Fruit fly (Drosophila melanogaster) whole organism, embryonic: ENCODE results near the gene CG31922.

Experiments
- ATbp ChIP-seq: fragments of 200-800 bp; sonication (Bioruptor generic); optimal IDR thresholded peaks from 2 replicates; lab custom pipeline; 2017; ENCODE audit warnings: missing biosample characterization, mild to moderate bottlenecking, missing genetic modification characterization, missing genetic modification reagents
- Abd-B ChIP-seq: fragments of 200-800 bp; sonication (Bioruptor generic); optimal IDR thresholded peaks from 2 replicates; lab custom pipeline; 2018; ENCODE audit warnings: missing biosample characterization, mild to moderate bottlenecking, missing genetic modification characterization, moderate library complexity
- Aef1 ChIP-seq: fragments of 200-800 bp; sonication (Bioruptor generic); IDR thresholded peaks from 3 replicates; pipeline ENCODE4 v1.3.6; 2022; ENCODE audit warnings: missing biosample characterization, missing genetic modification characterization
- CG11723 ChIP-seq: fragments of 200-800 bp; sonication (Bioruptor generic); optimal IDR thresholded peaks from 2 replicates; lab custom pipeline; 2017; ENCODE audit warnings: missing biosample characterization, mild to moderate bottlenecking, missing genetic modification characterization
- CG12104 ChIP-seq: fragments of 200-800 bp; sonication (Bioruptor generic); optimal IDR thresholded peaks from 3 replicates; lab custom pipeline; 2016; ENCODE audit warnings: missing biosample characterization, missing genetic modification characterization
- CG13424 ChIP-seq: fragments of 200-800 bp; sonication (Bioruptor generic); optimal IDR thresholded peaks from 2 replicates; lab custom pipeline; 2019; ENCODE audit warnings: missing biosample characterization, mild to moderate bottlenecking, missing genetic modification characterization, moderate library complexity
- CG13624 ChIP-seq: fragments of 200-800 bp; sonication (Bioruptor generic); optimal IDR thresholded peaks from 2 replicates; lab custom pipeline; 2016; ENCODE audit warnings: missing biosample characterization, missing genetic modification characterization
- CG14014 ChIP-seq: fragments of 200-800 bp; sonication (Bioruptor generic); IDR thresholded peaks from 2 replicates; pipeline ENCODE4 v1.3.6; 2022; ENCODE audit warnings: missing biosample characterization, missing genetic modification characterization
- CG14441 ChIP-seq: fragments of 200-800 bp; sonication (Bioruptor generic); IDR thresholded peaks from 2 replicates; pipeline ENCODE4 v1.3.6; 2022; ENCODE audit warnings: missing biosample characterization, missing genetic modification characterization
- CG14667 ChIP-seq: fragments of 200-800 bp; sonication (Bioruptor generic); IDR thresholded peaks from 2 replicates; pipeline ENCODE4 v1.3.6; 2022; ENCODE audit warnings: missing biosample characterization, missing genetic modification characterization
- CG14860 ChIP-seq: fragments of 200-800 bp; sonication (Bioruptor generic); IDR thresholded peaks from 3 replicates; pipeline ENCODE4 v1.3.6; 2022; ENCODE audit warnings: missing biosample characterization, missing genetic modification characterization; ENCODE audit not compliant: partially characterized antibody
- CG18619 ChIP-seq: fragments of 200-800 bp; sonication (Bioruptor generic); optimal IDR thresholded peaks from 3 replicates; lab custom pipeline; 2017; ENCODE audit warnings: missing biosample characterization, mild to moderate bottlenecking, missing genetic modification characterization
- CG3281 ChIP-seq: fragments of 200-800 bp; sonication (Bioruptor generic); optimal IDR thresholded peaks from 3 replicates; lab custom pipeline; 2017; ENCODE audit warnings: missing biosample characterization, mild to moderate bottlenecking, missing genetic modification characterization
- CG4707 ChIP-seq: fragments of 200-800 bp; sonication (Bioruptor generic); optimal IDR thresholded peaks from 2 replicates; lab custom pipeline; 2018; ENCODE audit warnings: missing biosample characterization, mild to moderate bottlenecking, missing genetic modification characterization, moderate library complexity
- CG8359 ChIP-seq: fragments of 200-800 bp; sonication (Bioruptor generic); optimal IDR thresholded peaks from 2 replicates; lab custom pipeline; 2017; ENCODE audit warnings: missing biosample characterization, mild to moderate bottlenecking, missing genetic modification characterization, borderline replicate concordance
- CG9797 ChIP-seq: fragments of 200-800 bp; sonication (Bioruptor generic); optimal IDR thresholded peaks from 3 replicates; lab custom pipeline; 2018; ENCODE audit warnings: missing biosample characterization, mild to moderate bottlenecking, missing genetic modification characterization
- CG9817 ChIP-seq: fragments of 200-800 bp; sonication (Bioruptor generic); optimal IDR thresholded peaks from 2 replicates; lab custom pipeline; 2018; ENCODE audit warnings: missing biosample characterization, mild to moderate bottlenecking, missing genetic modification characterization, moderate library complexity
- CG9876 ChIP-seq: fragments of 200-800 bp; sonication (Bioruptor generic); optimal IDR thresholded peaks from 2 replicates; lab custom pipeline; 2016; ENCODE audit warnings: missing biosample characterization, missing genetic modification characterization
- Dfd ChIP-seq, 2 experiments: fragments of >200 bp; optimal IDR thresholded peaks; 2 replicates each; lab custom pipeline; 2017; ENCODE audit warnings: missing biosample characterization in 2 of 2, missing genetic modification characterization in 2 of 2
- Eip74EF ChIP-seq, 2 experiments: fragments of 200-800 bp in 1 of 2; fragments of >200 bp in 1 of 2; sonication (Bioruptor generic) in 1 of 2; optimal IDR thresholded peaks; 2 replicates each; lab custom pipeline; 2017 to 2019; ENCODE audit warnings: missing biosample characterization in 2 of 2, missing genetic modification characterization in 2 of 2, mild to moderate bottlenecking in 1 of 2, moderate library complexity in 1 of 2
- Fer3 ChIP-seq: fragments of 200-800 bp; sonication (Bioruptor generic); optimal IDR thresholded peaks from 2 replicates; lab custom pipeline; 2018; ENCODE audit warnings: missing biosample characterization, mild to moderate bottlenecking, missing genetic modification characterization, moderate library complexity
- Hmx ChIP-seq: fragments of 200-800 bp; sonication (Bioruptor generic); optimal IDR thresholded peaks from 2 replicates; lab custom pipeline; 2016; ENCODE audit warnings: missing biosample characterization, missing genetic modification characterization
- Lim3 ChIP-seq: fragments of 200-800 bp; sonication (Bioruptor generic); IDR thresholded peaks from 2 replicates; pipeline ENCODE4 v1.3.6; 2022; ENCODE audit warnings: missing biosample characterization, missing genetic modification characterization
- MTF-1 ChIP-seq: fragments of 200-800 bp; sonication (Bioruptor generic); optimal IDR thresholded peaks from 2 replicates; lab custom pipeline; 2018; ENCODE audit warnings: missing biosample characterization, mild to moderate bottlenecking, missing genetic modification characterization, borderline replicate concordance
- Optix ChIP-seq: fragments of 200-800 bp; sonication (Bioruptor generic); IDR thresholded peaks from 3 replicates; pipeline ENCODE4 v1.3.6; 2022; ENCODE audit warnings: missing biosample characterization, missing genetic modification characterization
- TFAM ChIP-seq: fragments of 200-800 bp; sonication (Bioruptor generic); optimal IDR thresholded peaks from 2 replicates; lab custom pipeline; 2017; ENCODE audit warnings: missing biosample characterization, missing genetic modification characterization, inconsistent platforms
- Taf1 ChIP-seq: fragments of 200-800 bp; sonication (Bioruptor generic); IDR thresholded peaks from 2 replicates; pipeline ENCODE4 v1.3.6; 2022; ENCODE audit warnings: missing biosample characterization, missing genetic modification characterization
- abd-A ChIP-seq: fragments of 200-800 bp; sonication (Bioruptor generic); optimal IDR thresholded peaks from 3 replicates; lab custom pipeline; 2019; ENCODE audit warnings: missing biosample characterization, mild to moderate bottlenecking, missing genetic modification characterization, moderate library complexity
- ac ChIP-seq: fragments of 200-800 bp; sonication (Bioruptor generic); optimal IDR thresholded peaks from 3 replicates; lab custom pipeline; 2017; ENCODE audit warnings: missing biosample characterization, mild to moderate bottlenecking, missing genetic modification characterization
- aop ChIP-seq: fragments of 200-800 bp; sonication (Bioruptor generic); IDR thresholded peaks from 2 replicates; pipeline ENCODE4 v1.3.6; 2022; ENCODE audit warnings: missing biosample characterization, missing genetic modification characterization
- ap ChIP-seq: fragments of 200-800 bp; sonication (Bioruptor generic); IDR thresholded peaks from 2 replicates; pipeline ENCODE4 v1.3.6; 2022; ENCODE audit warnings: missing biosample characterization, missing genetic modification characterization
- br ChIP-seq: fragments of >200 bp; optimal IDR thresholded peaks from 2 replicates; lab custom pipeline; 2017
- disco-r ChIP-seq: fragments of 200-800 bp; sonication (Bioruptor generic); optimal IDR thresholded peaks from 2 replicates; lab custom pipeline; 2016; ENCODE audit warnings: missing biosample characterization, missing genetic modification characterization
- ewg ChIP-seq: fragments of 200-800 bp; sonication (Bioruptor generic); optimal IDR thresholded peaks from 3 replicates; lab custom pipeline; 2017; ENCODE audit warnings: mild to moderate bottlenecking, missing biosample characterization, missing genetic modification reagents, missing genetic modification characterization
- exex ChIP-seq: fragments of 200-800 bp; sonication (Bioruptor generic); optimal IDR thresholded peaks from 4 replicates; lab custom pipeline; 2018; ENCODE audit warnings: missing biosample characterization, mild to moderate bottlenecking, missing genetic modification characterization, moderate library complexity
- fd3F ChIP-seq: fragments of 200-800 bp; sonication (Bioruptor generic); optimal IDR thresholded peaks from 2 replicates; lab custom pipeline; 2018; ENCODE audit warnings: missing biosample characterization, mild to moderate bottlenecking, missing genetic modification characterization, moderate library complexity
- jigr1 ChIP-seq: fragments of 200-800 bp; sonication (Bioruptor generic); IDR thresholded peaks from 3 replicates; pipeline ENCODE4 v1.3.6; 2022; ENCODE audit warnings: missing biosample characterization, missing genetic modification characterization
- lab ChIP-seq: fragments of 200-800 bp; sonication (Bioruptor generic); optimal IDR thresholded peaks from 3 replicates; lab custom pipeline; 2017; ENCODE audit warnings: missing biosample characterization, missing genetic modification characterization, mild to moderate bottlenecking, moderate library complexity, missing genetic modification reagents
- lov ChIP-seq, 2 experiments: fragments of 200-800 bp in 1 of 2; fragments of >200 bp in 1 of 2; sonication (Bioruptor generic) in 1 of 2; IDR thresholded peaks in 1 of 2; optimal IDR thresholded peaks in 1 of 2; 2 replicates in 1 of 2; 3 replicates in 1 of 2; pipeline versions ENCODE4 v1.3.6 to Lab custom; 2017 to 2022; ENCODE audit warnings: missing biosample characterization in 1 of 2, missing genetic modification characterization in 1 of 2
- nerfin-2 ChIP-seq: fragments of 200-800 bp; sonication (Bioruptor generic); IDR thresholded peaks from 2 replicates; pipeline ENCODE4 v1.3.6; 2022; ENCODE audit warnings: missing biosample characterization, missing genetic modification characterization; ENCODE audit not compliant: partially characterized antibody
- org-1 ChIP-seq: fragments of 200-800 bp; sonication (Bioruptor generic); optimal IDR thresholded peaks from 2 replicates; lab custom pipeline; 2017; ENCODE audit warnings: missing biosample characterization, missing genetic modification characterization
- pho ChIP-seq: fragments of 200-800 bp; sonication (Bioruptor generic); optimal IDR thresholded peaks from 2 replicates; lab custom pipeline; 2016; ENCODE audit warnings: missing biosample characterization, missing genetic modification characterization
- seq ChIP-seq: fragments of 200-800 bp; sonication (Bioruptor generic); IDR thresholded peaks from 2 replicates; pipeline ENCODE4 v1.3.6; 2022; ENCODE audit warnings: missing biosample characterization, missing genetic modification characterization
- sim ChIP-seq: fragments of 200-800 bp; sonication (Bioruptor generic); IDR thresholded peaks from 2 replicates; pipeline ENCODE4 v1.3.6; 2022; ENCODE audit warnings: missing biosample characterization, missing genetic modification characterization
- usp ChIP-seq: fragments of >200 bp; optimal IDR thresholded peaks from 2 replicates; lab custom pipeline; 2017; ENCODE audit warnings: missing biosample characterization, missing genetic modification characterization
- vfl ChIP-seq: fragments of 200-800 bp; sonication (Bioruptor generic); optimal IDR thresholded peaks from 2 replicates; lab custom pipeline; 2016; ENCODE audit warnings: missing biosample characterization, missing genetic modification characterization
- wek ChIP-seq: fragments of 200-800 bp; sonication (Bioruptor generic); optimal IDR thresholded peaks from 3 replicates; lab custom pipeline; 2018; ENCODE audit warnings: missing biosample characterization, mild to moderate bottlenecking, missing genetic modification characterization, moderate library complexity

Gene CG31922

DNA sequence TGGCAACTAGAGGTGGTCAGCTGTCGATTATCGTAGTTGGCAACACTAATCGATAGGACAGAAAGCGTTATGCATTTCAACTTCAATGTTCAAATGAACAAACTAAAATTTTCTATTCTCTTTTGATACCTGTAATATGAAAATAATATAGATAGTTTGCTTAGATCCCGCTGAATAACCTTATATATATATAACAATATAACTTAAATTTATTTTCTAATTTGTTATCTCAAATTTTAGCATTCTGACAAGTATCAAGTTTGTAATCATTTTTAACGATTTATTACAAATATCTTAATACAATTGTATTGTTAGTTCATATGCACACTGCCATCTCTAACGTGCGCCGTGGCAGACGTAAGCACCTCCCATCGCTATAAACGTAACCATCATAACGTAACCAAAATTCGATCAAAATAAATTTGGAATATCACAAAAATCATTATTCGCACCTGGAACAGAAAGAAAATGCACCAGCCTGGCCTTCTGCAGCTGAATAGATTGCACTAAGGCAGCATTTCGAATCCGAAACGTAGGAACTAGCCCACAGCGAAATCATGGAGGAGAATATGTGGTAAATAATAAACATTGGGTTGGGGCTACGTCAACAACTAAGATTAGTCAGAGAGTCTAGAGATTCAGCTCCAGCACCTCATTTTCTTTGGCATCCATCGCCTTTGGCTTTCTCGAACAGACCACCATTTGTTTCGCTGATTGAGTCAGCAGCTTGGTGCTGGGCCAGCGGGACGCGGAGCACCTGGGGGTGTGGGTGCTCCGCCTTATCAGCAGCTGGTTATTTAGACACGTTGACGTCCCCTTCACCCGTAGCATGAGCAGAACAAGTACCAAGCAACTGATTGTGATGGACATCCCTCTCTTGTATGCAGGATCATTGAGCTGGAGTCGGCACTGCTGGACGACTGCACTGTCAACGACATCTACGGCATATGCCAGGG is 40.8 kb upstream of the CG31922 start, which contains the start of the genes Pino and TBC1D23 (continued):
- TF ChIP-seq CG8359 (GFP tag; lab: Kevin White, UChicago) = no peak
- TF ChIP-seq CG14667 = peak; percentile 58
- peak; percentile 32 for TF ChIP-seq ewg (GFP tag; lab: Kevin White, UChicago)
- peak; percentile 57; the same call in 1 of the 2 replicates for TF ChIP-seq CG14014 (GFP tag; lab: Robert Waterston, UW)
- peak; percentile 63 for TF ChIP-seq pho (GFP tag; lab: Kevin White, UChicago)
- TF ChIP-seq MTF-1 (GFP tag; lab: Kevin White, UChicago) = no peak
- peak; percentile 45; the same call in 1 of the 2 replicates for TF ChIP-seq nerfin-2
- TF ChIP-seq Taf1 = 0 out of 2 replicates have a peak, but pooled peaks have one; percentile 42
- no peak for TF ChIP-seq sim (GFP tag; lab: Robert Waterston, UW)
- TF ChIP-seq CG18619 (GFP tag; lab: Kevin White, UChicago) = peak; percentile 63
- TF ChIP-seq CG9817 (tag; lab: Kevin White, UChicago) = peak; percentile 77
- TF ChIP-seq vfl (GFP tag; lab: Kevin White, UChicago) = peak; percentile 76
- TF ChIP-seq CG11723 (GFP tag; lab: Kevin White, UChicago) = peak; percentile 46
- TF ChIP-seq wek = no peak
- peak; percentile 64; the same call in 2 of the 3 replicates for TF ChIP-seq CG14860
- peak; percentile 79 for TF ChIP-seq CG14441 (GFP tag; lab: Robert Waterston, UW)
- TF ChIP-seq CG13424 (tag; lab: Kevin White, UChicago) = peak; percentile 84
- TF ChIP-seq CG12104 (GFP tag; lab: Kevin White, UChicago) = peak; percentile 50
- no peak for TF ChIP-seq Lim3 (GFP tag; lab: Robert Waterston, UW)
- no peak; the same call in 2 of the 3 replicates for TF ChIP-seq jigr1
- peak; percentile 71 for TF ChIP-seq Aef1 (GFP tag; lab: Robert Waterston, UW)
- TF ChIP-seq TFAM (GFP tag; lab: Kevin White, UChicago) = no peak
- TF ChIP-seq CG9797 (GFP tag; lab: Kevin White, UChicago) = peak; percentile 1
- TF ChIP-seq usp = no peak
- TF ChIP-seq disco-r (GFP tag; lab: Kevin White, UChicago) = no peak
- no peak for TF ChIP-seq ap (GFP tag; lab: Robert Waterston, UW)
- no peak for TF ChIP-seq abd-A
- TF ChIP-seq Eip74EF (GFP tag; optimal IDR thresholded peaks at IDR 0.05; lab: Kevin White, UChicago) = no peak
- TF ChIP-seq CG4707 (GFP tag; lab: Kevin White, UChicago) = no peak
- TF ChIP-seq CG13624 (GFP tag; lab: Kevin White, UChicago) = peak; percentile 51
- TF ChIP-seq ATbp (GFP tag; lab: Kevin White, UChicago) = no peak
- no peak for TF ChIP-seq aop (GFP tag; lab: Robert Waterston, UW)
- TF ChIP-seq CG3281 (GFP tag; lab: Kevin White, UChicago) = peak; percentile 67
- TF ChIP-seq Optix = no peak
- peak; percentile 74 for TF ChIP-seq Abd-B (GFP tag; lab: Kevin White, UChicago)
- TF ChIP-seq fd3F (GFP tag; lab: Kevin White, UChicago) = peak; percentile 47
- peak; percentile 59 for TF ChIP-seq Fer3 (tag; lab: Kevin White, UChicago)
- TF ChIP-seq br (lab: Kevin White, UChicago) = no peak
- no peak for TF ChIP-seq seq (GFP tag; lab: Robert Waterston, UW)
- TF ChIP-seq org-1 (GFP tag; lab: Kevin White, UChicago) = peak; percentile 21
- TF ChIP-seq CG9876 (GFP tag; lab: Kevin White, UChicago) = no peak
- no peak for TF ChIP-seq lov (optimal IDR thresholded peaks at IDR 0.05; lab: Kevin White, UChicago)
- TF ChIP-seq lov (GFP tag; IDR thresholded peaks at IDR 0.05; lab: Robert Waterston, UW) = 0 out of 3 replicates have a peak, but pooled peaks have one; percentile 23
- no peak for TF ChIP-seq exex (tag; lab: Kevin White, UChicago)
- no peak for TF ChIP-seq Dfd (GFP tag; optimal IDR thresholded peaks at IDR 0.05; lab: Kevin White, UChicago)
- peak; percentile 67 for TF ChIP-seq lab (GFP tag; lab: Kevin White, UChicago)
- no peak for TF ChIP-seq ac
- no peak for TF ChIP-seq Hmx (GFP tag; lab: Kevin White, UChicago)
